Fruit fly (Drosophila melanogaster) whole organism, prepupa: Measurements from ENCODE around the gene Smvt.
A peak's percentile ranks its signal among the peaks of the same experiment; 100 is the strongest.

Experiments used
- CG1621 ChIP-seq: fragments of 200-800 bp; sonication (Bioruptor generic); optimal IDR thresholded peaks from 3 replicates; lab custom pipeline; 2018; ENCODE audit warnings: missing biosample characterization, mild to moderate bottlenecking, missing genetic modification characterization
- esn ChIP-seq: fragments of 200-800 bp; sonication (Bioruptor generic); optimal IDR thresholded peaks from 2 replicates; lab custom pipeline; 2016; ENCODE audit warnings: missing biosample characterization, mild to moderate bottlenecking, missing genetic modification characterization, moderate library complexity

DNA sequence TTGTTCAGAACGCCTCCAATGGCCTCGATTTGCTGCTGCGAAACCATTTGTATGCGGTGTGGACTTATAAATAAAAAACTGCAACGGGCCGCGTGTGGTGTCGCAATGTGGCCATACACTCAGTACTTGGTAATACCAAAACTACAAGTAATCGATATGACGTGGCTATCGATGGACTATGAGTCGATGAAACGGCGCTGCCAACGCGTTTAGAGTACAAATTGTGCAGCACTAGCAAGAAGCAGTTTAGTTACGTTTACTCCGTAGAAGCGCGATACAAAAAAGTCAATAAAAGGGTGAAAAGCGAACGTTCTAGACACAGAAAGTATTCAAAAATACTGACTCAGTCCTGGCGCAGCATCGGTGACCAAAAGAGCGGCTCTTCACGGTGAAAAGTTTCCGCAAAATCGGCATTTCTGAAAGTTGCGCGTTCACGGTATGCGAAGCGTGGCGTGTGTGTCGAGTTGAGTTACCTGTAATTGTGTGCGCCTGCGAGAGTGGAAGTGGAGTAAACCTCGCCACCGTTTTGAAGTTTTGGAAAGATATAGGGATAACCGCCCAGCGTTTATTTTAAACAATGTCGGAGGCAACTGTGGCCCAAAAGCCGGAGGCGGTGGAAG lies 13.8 kb downstream of the Smvt start, which contains the start of the genes nero and CG1910:
- TF ChIP-seq CG1621 (tag; lab: Kevin White, UChicago): peak; percentile 50
- TF ChIP-seq esn (GFP tag; lab: Kevin White, UChicago): peak; percentile 33
